Worm (Caenorhabditis elegans) whole organism, young adult: ENCODE data around the gene H20E11.3.

Experiments
- D2030.7 ChIP-seq: fragments of 200-800 bp; sonication (Bioruptor generic); IDR thresholded peaks from 2 replicates; pipeline ENCODE4 v1.3.6; 2022; ENCODE audit warnings: missing genetic modification reagents, missing genetic modification characterization, missing compliant biosample characterization
- F57C9.4 ChIP-seq: sonication (generic microtip); optimal IDR thresholded peaks from 2 replicates; lab custom pipeline; 2017; ENCODE audit warnings: mild to moderate bottlenecking, missing genetic modification characterization, missing compliant biosample characterization
- Y95B8A.8 ChIP-seq: fragments of 200-800 bp; sonication (Bioruptor generic); IDR thresholded peaks from 2 replicates; pipeline ENCODE4 v1.3.6; 2022; ENCODE audit warnings: missing genetic modification reagents, missing genetic modification characterization, missing compliant biosample characterization
- attf-6 ChIP-seq: fragments of 200-800 bp; sonication (Bioruptor generic); IDR thresholded peaks from 2 replicates; pipeline ENCODE4 v1.3.6; 2022; ENCODE audit warnings: missing genetic modification reagents, missing genetic modification characterization, missing compliant biosample characterization
- cebp-1 ChIP-seq, 2 experiments: fragments of 200-800 bp in 1 of 2; sonication (Bioruptor generic) in 1 of 2; sonication (generic microtip) in 1 of 2; IDR thresholded peaks in 1 of 2; optimal IDR thresholded peaks in 1 of 2; 2 replicates each; pipeline versions ENCODE4 v1.3.6 to Lab custom; 2017 to 2022; ENCODE audit warnings: missing compliant biosample characterization in 2 of 2, missing genetic modification characterization in 2 of 2, mild to moderate bottlenecking in 1 of 2, missing genetic modification reagents in 1 of 2, moderate library complexity in 1 of 2
- die-1 ChIP-seq: sonication (generic microtip); optimal IDR thresholded peaks from 2 replicates; lab custom pipeline; 2016; ENCODE audit warnings: missing genotype, mild to moderate bottlenecking, missing genetic modification characterization, missing compliant biosample characterization
- hmg-20 ChIP-seq: fragments of 200-800 bp; sonication (Bioruptor generic); IDR thresholded peaks from 2 replicates; pipeline ENCODE4 v1.3.6; 2022; ENCODE audit warnings: missing genetic modification reagents, missing genetic modification characterization, missing compliant biosample characterization
- lin-35 ChIP-seq, 3 experiments: fragments of 150-350 bp in 2 of 3; sonication (generic microtip) in 1 of 3; optimal IDR thresholded peaks; 2 replicates each; lab custom pipeline; 2014 to 2018; ENCODE audit warnings: missing biosample characterization in 3 of 3, missing genetic modification characterization in 3 of 3, missing genetic modification reagents in 3 of 3
- mel-28 ChIP-seq: sonication (generic microtip); optimal IDR thresholded peaks from 2 replicates; lab custom pipeline; 2016; ENCODE audit warnings: borderline replicate concordance, mild to moderate bottlenecking, missing genetic modification characterization, missing compliant biosample characterization
- nfyb-1 ChIP-seq: fragments of 200-800 bp; sonication (Bioruptor generic); IDR thresholded peaks from 2 replicates; pipeline ENCODE4 v1.3.6; 2022; ENCODE audit warnings: missing genetic modification reagents, missing genetic modification characterization, missing compliant biosample characterization
- snpc-1.3 ChIP-seq: sonication (generic microtip); optimal IDR thresholded peaks from 2 replicates; lab custom pipeline; 2017; ENCODE audit warnings: missing genetic modification characterization, mild to moderate bottlenecking, missing compliant biosample characterization, antibody characterized with exemption, moderate library complexity, missing genotype, missing genetic modification reagents; ENCODE audit not compliant: insufficient read depth
- snpc-3.4 ChIP-seq: sonication (generic microtip); optimal IDR thresholded peaks from 2 replicates; lab custom pipeline; 2017; ENCODE audit warnings: missing genetic modification characterization, mild to moderate bottlenecking, missing compliant biosample characterization, antibody characterized with exemption, moderate library complexity, missing genotype, missing genetic modification reagents
- snpc-4 ChIP-seq, 5 experiments: fragments of 150-350 bp in 1 of 5; sonication (generic microtip) in 4 of 5; optimal IDR thresholded peaks; 2 replicates each; lab custom pipeline; 2014 to 2018; ENCODE audit warnings: missing genetic modification characterization in 5 of 5, missing biosample characterization in 3 of 5, antibody characterized with exemption in 2 of 5, mild to moderate bottlenecking in 2 of 5, missing compliant biosample characterization in 2 of 5, missing genotype in 2 of 5, moderate library complexity in 2 of 5, missing genetic modification reagents in 1 of 5
- unc-62 ChIP-seq: fragments of 150-350 bp; optimal IDR thresholded peaks from 2 replicates; lab custom pipeline; 2014; ENCODE audit warnings: missing biosample characterization, missing genetic modification reagents, missing genetic modification characterization

ce11 chrIV:6829902-6830301 is 5.3 kb downstream of the H20E11.3 start, which contains the start of gene H20E11.1:
- TF ChIP-seq unc-62 (GFP tag; lab: Kevin White, UChicago) (no peak), nfyb-1 (no peak), snpc-4 (GFP tag; optimal IDR thresholded peaks at IDR 0.05; lab: Kevin White, UChicago) (no peak), snpc-4 (tag; optimal IDR thresholded peaks at IDR 0.05; lab: Kevin White, UChicago) (no peak), cebp-1 (GFP tag; IDR thresholded peaks at IDR 0.05; lab: Robert Waterston, UW) (no peak), cebp-1 (tag; optimal IDR thresholded peaks at IDR 0.05; lab: Kevin White, UChicago) (no peak), D2030.7 (GFP tag; lab: Robert Waterston, UW) (no peak), lin-35 (GFP tag; optimal IDR thresholded peaks at IDR 0.05; lab: Kevin White, UChicago) (no peak), die-1 (tag; lab: Kevin White, UChicago) (no peak), hmg-20 (GFP tag; lab: Robert Waterston, UW) (no peak), Y95B8A.8 (GFP tag; lab: Robert Waterston, UW) (no peak), mel-28 (tag; lab: Kevin White, UChicago) (no peak), F57C9.4 (no peak), snpc-1.3 (tag; lab: Kevin White, UChicago) (no peak), attf-6 (GFP tag; lab: Robert Waterston, UW) (no peak), snpc-3.4 (tag; lab: Kevin White, UChicago) (no peak)
